Worm (Caenorhabditis elegans): ENCODE results near the gene knl-1.

DNA sequence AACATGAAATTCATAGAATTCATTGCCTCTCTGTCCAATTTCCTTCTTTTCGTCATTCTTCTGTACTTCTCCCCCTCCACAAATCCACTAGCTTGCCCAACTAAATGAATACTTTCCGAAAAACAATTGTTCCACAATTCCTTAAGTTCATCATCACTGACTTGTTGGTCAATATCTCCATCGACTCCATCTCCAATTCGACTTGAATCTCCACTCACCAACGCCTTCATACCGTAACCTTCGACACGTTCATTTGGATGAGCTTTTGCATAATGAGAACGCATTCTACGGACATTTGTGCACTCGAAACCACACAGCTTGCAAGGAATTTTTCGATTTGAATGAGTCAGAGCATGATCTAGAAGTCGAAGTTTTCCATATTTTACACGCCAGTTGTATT lies 9.5 kb upstream of the knl-1 start:
- no peak for TF ChIP-seq cog-1 (tag; optimal IDR thresholded peaks at IDR 0.05)
- no peak for TF ChIP-seq ztf-29 (GFP tag; IDR thresholded peaks at IDR 0.05)

All from whole organism, midembryonic.